Fruit fly (Drosophila melanogaster): ENCODE results near the gene Cp15.

Gene Cp15

dm6 chr3L:8712913-8713312, 15.4 kb upstream of the Cp15 start (continued):
- peak; percentile 59 for TF ChIP-seq CG31441 (GFP tag; IDR thresholded peaks at IDR 0.05)
- no peak for TF ChIP-seq CG6175 (GFP tag; IDR thresholded peaks at IDR 0.05)
- TF ChIP-seq CG8944 (GFP tag; optimal IDR thresholded peaks at IDR 0.05), result no peak
- TF ChIP-seq CG12219 (GFP tag; optimal IDR thresholded peaks at IDR 0.05), result no peak
- peak; percentile 41 for TF ChIP-seq dmrt11E (tag; optimal IDR thresholded peaks at IDR 0.05)
- TF ChIP-seq CG12391 (tag; optimal IDR thresholded peaks at IDR 0.05), result peak; percentile 31
- no peak for TF ChIP-seq Gsc (GFP tag; IDR thresholded peaks at IDR 0.05)
- TF ChIP-seq CG14860 (GFP tag; IDR thresholded peaks at IDR 0.05; ENCODE audit: partially characterized antibody), result no peak
- TF ChIP-seq grau (tag; optimal IDR thresholded peaks at IDR 0.05), result peak; percentile 24
- no peak for TF ChIP-seq CG17359 (tag; optimal IDR thresholded peaks at IDR 0.05)
- no peak for TF ChIP-seq CG9932 (GFP tag; IDR thresholded peaks at IDR 0.05)
- TF ChIP-seq bsh (GFP tag; optimal IDR thresholded peaks at IDR 0.05), result peak in 1 of 2 experiments; percentile 32
- no peak for TF ChIP-seq pho (GFP tag; optimal IDR thresholded peaks at IDR 0.05)
- TF ChIP-seq slp2 (GFP tag; optimal IDR thresholded peaks at IDR 0.05), result no peak
- TF ChIP-seq Sry-δ (GFP tag; optimal IDR thresholded peaks at IDR 0.05), result no peak
- no peak for TF ChIP-seq E2f2 (GFP tag; IDR thresholded peaks at IDR 0.05)
- no peak for TF ChIP-seq HLH54F (GFP tag; optimal IDR thresholded peaks at IDR 0.05)
- no peak for TF ChIP-seq HHEX (GFP tag; optimal IDR thresholded peaks at IDR 0.05)
- TF ChIP-seq CG9876 (GFP tag; optimal IDR thresholded peaks at IDR 0.05), result no peak
- TF ChIP-seq Doc2 (GFP tag; IDR thresholded peaks at IDR 0.05), result no peak
- no peak for TF ChIP-seq CG15011 (GFP tag; optimal IDR thresholded peaks at IDR 0.05)
- TF ChIP-seq tna (GFP tag; IDR thresholded peaks at IDR 0.05; ENCODE audit: partially characterized antibody), result no peak
- TF ChIP-seq ab (GFP tag; optimal IDR thresholded peaks at IDR 0.05), result no peak
- TF ChIP-seq dysf (GFP tag; IDR thresholded peaks at IDR 0.05), result no peak
- no peak for TF ChIP-seq Drgx (GFP tag; IDR thresholded peaks at IDR 0.05)
- TF ChIP-seq sob (GFP tag; IDR thresholded peaks at IDR 0.05), result no peak
- TF ChIP-seq Dip3 (GFP tag; optimal IDR thresholded peaks at IDR 0.05), result no peak
- TF ChIP-seq cato (GFP tag; optimal IDR thresholded peaks at IDR 0.05; ENCODE audit: borderline replicate concordance), result no peak
- peak; percentile 45 for TF ChIP-seq dmrt99B (tag; optimal IDR thresholded peaks at IDR 0.05)
- TF ChIP-seq CG11247 (GFP tag; IDR thresholded peaks at IDR 0.05), result no peak
- TF ChIP-seq Ssrp (tag; optimal IDR thresholded peaks at IDR 0.05), result peak; percentile 23
- TF ChIP-seq CG4730 (GFP tag; IDR thresholded peaks at IDR 0.05), result no peak
- TF ChIP-seq slou (GFP tag; optimal IDR thresholded peaks at IDR 0.05), result no peak
- TF ChIP-seq NfI (GFP tag; optimal IDR thresholded peaks at IDR 0.05), result no peak
- TF ChIP-seq Lpt (GFP tag; optimal IDR thresholded peaks at IDR 0.05), result no peak
- TF ChIP-seq h (optimal IDR thresholded peaks at IDR 0.05), result no peak
- no peak for TF ChIP-seq Ada2b (GFP tag; IDR thresholded peaks at IDR 0.05)
- TF ChIP-seq CG5180 (GFP tag; optimal IDR thresholded peaks at IDR 0.05), result no peak
- TF ChIP-seq Myb (GFP tag; optimal IDR thresholded peaks at IDR 0.05), result no peak
- no peak for TF ChIP-seq hth (optimal IDR thresholded peaks at IDR 0.05)
- TF ChIP-seq sim (GFP tag; IDR thresholded peaks at IDR 0.05), result no peak
- TF ChIP-seq E2f1 (GFP tag; IDR thresholded peaks at IDR 0.05), result no peak
- no peak for TF ChIP-seq CG7372 (GFP tag; IDR thresholded peaks at IDR 0.05)
- no peak for TF ChIP-seq C15 (GFP tag; IDR thresholded peaks at IDR 0.05)
- no peak for TF ChIP-seq Awh (GFP tag; IDR thresholded peaks at IDR 0.05)
- no peak for TF ChIP-seq cg (GFP tag; optimal IDR thresholded peaks at IDR 0.05)
- peak; percentile 4 for TF ChIP-seq CG15269 (tag; optimal IDR thresholded peaks at IDR 0.05)
- TF ChIP-seq gem (tag; optimal IDR thresholded peaks at IDR 0.05), result peak; percentile 66
- no peak for TF ChIP-seq Hsf (GFP tag; optimal IDR thresholded peaks at IDR 0.05)
- no peak for TF ChIP-seq vvl (GFP tag; IDR thresholded peaks at IDR 0.05)
- no peak for TF ChIP-seq Xbp1 (GFP tag; optimal IDR thresholded peaks at IDR 0.05)
- no peak for TF ChIP-seq CG6654 (GFP tag; optimal IDR thresholded peaks at IDR 0.05)
- TF ChIP-seq CG13424 (tag; optimal IDR thresholded peaks at IDR 0.05), result peak; percentile 4

Data from whole organism, embryonic.